Fruit fly (Drosophila melanogaster) whole organism, larva: ENCODE data around the gene Tim17a2.

Experiments
- noc ChIP-seq: fragments of 200-800 bp; sonication (Bioruptor generic); optimal IDR thresholded peaks from 3 replicates; lab custom pipeline; 2019; ENCODE audit warnings: missing biosample characterization, mild to moderate bottlenecking, missing genetic modification characterization, moderate library complexity

The Tim17a2 gene

DNA sequence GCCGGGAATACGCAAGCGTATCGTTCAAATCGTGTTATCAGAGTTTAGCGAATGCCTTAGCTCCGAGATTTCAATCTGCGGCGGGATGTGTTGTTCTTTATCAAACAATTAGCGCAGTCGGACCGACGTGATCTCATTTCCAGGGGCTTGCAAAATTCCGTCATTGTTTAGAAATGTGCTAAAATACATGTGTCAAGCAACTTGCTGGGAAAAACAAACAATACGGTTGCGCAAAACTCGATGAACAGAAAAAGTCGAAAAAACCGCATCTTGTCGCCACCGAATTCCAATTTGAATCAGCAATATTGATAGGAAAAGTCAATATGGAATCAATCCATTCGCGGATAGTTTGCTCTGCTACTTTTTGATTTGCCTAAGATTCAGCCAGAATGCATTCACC lies at the start of gene Tim17a2:
Gene Tim17a2 (minus strand): TSS at position 101 of the 400 bp plus-strand sequence.
- no peak for TF ChIP-seq noc

- TF ChIP-seq noc: no peak
Observed at dm6 chr3R:5310250-5310649, 47.8 kb upstream of the Tim17a2 start.

- peak; percentile 73 for TF ChIP-seq noc
Observed at dm6 chr3R:5309234-5309798, 46.8 kb upstream of the Tim17a2 start.

DNA sequence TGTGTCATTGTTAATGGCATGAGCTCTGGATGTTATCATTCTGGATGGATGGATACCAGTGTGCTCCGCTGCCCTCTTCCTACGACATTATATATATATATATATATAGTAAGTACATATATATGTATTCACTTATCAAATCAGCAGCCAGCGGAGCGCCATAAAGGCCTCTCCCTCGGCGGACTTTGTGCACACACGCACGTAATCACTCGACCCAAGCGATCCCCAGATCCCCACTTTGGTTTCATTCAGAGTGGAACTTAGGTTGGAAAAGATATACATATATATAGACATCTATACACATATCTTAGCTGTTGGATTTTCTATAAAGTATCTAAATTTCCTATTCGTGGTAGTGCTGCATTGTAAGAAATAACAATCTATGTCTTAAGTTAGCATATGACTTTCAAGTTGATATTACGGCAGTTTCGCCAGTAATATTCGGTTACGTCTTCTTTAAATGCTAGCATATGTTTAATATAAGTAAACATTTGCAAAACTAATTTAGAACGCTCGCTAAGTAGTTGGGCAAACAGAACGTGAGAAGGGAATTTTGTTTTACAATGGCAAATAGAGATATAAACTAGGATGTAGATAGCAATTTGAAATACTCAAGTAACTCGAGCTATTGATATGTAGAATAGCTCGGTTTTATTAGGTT lies 45.8 kb upstream of the Tim17a2 start:
- no peak for TF ChIP-seq noc

DNA sequence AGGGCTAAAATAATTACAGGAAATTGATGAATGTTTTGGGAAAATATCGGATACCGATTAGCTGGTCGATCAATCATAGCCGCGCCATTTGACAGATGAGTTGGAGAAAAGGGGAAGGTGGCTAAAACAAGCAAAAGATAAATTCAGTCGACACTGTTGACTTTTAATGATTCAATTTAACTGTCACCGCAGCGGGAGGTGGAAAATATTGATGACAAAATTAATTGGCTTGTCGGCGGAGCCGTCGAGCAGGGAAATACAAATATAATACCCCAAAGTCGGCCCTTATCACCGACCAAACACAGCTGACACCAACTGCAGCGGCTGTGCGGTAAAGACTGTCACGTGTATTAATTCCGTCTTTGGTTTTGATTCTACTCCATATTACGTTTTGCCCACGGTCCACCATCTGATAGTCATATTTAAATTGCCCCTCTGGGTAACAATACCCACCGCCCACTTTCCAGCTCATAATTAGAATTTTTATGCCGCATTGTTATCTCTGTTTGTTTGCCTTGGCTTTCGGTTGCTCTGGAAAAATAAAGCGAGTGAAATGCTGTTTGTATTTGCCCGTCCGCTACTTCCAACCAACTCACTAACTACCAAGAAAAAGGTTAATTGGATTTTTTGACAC lies 43.5 kb upstream of the Tim17a2 start:
- peak; percentile 26 for TF ChIP-seq noc

dm6 chr3R:5302939-5303777 lies 40.7 kb upstream of the Tim17a2 start:
- TF ChIP-seq noc: peak; percentile 90

DNA sequence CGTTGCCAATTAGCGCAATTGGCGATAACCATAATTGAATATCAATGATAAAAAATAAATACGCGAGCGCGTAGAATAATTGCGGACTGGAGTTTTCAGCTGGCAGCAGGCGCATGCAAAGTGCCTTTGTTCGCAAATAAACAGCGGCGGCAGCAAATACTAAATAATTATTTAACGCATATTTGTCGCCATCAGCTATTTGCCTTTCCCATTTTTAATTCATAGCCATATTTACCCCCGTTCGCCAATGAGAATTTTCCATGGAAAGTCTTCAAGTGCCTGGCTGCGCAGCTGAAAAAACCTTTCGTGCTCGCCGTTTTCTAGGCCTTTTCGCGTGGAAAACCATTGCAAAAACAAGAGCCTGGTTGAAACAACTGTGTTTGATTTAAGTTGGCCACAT lies 39.4 kb upstream of the Tim17a2 start:
- TF ChIP-seq noc: peak; percentile 60

DNA sequence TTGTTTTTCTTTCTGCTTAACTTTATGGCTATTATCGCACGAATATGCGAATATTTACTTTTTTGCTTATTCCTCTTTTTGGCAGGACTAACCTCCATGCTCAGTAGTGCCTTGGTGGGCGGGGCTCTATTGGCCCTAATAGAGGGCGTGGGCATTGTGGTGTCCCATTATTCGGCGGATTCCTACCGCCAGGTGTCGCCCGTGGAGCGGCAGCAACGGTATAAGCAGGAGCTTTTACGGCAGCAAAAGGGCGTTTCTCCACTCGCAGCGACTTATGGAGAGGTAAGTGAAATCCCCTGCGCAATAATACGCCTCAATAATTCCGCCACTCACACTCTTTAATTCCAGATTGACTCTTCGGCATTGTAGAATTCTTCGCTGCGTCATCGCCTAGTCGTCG lies 38.1 kb upstream of the Tim17a2 start:
- TF ChIP-seq noc: no peak

DNA sequence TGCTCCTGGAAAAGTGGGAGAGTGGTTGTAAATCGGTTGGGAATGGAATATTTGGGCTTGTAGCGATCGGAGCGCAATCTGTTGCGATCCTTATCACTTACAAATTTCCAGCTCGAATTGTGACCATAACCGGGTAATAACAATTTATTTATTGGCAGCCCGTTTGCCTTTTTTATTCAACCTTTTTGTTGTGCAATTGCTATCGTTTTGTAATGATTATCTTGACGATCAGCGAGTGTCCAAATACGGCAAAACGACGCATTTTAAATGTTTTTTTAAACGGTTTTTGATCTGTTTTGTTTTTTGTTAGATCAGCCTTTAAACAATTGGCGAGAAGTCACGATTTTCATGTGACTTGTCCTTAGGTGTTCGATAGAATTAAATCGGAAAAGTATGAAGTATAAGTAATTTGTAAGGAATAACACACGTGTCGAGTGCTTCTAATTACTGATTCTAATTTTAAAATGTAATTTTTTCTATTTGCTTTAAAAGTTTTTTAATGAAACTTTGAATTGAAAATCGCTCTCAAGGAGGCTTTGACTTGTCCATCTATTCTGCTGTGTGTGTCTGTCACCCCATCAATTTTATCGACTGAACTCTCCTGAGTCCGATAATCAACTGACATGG lies 37.2 kb upstream of the Tim17a2 start, which contains the start of gene Tim17b1:
Gene Tim17b1 (plus strand): TSS at position 577 of the 627 bp plus-strand sequence.
- no peak for TF ChIP-seq noc

dm6 chr3R:5298599-5299307 lies 36.3 kb upstream of the Tim17a2 start:
- TF ChIP-seq noc: peak; percentile 0

DNA sequence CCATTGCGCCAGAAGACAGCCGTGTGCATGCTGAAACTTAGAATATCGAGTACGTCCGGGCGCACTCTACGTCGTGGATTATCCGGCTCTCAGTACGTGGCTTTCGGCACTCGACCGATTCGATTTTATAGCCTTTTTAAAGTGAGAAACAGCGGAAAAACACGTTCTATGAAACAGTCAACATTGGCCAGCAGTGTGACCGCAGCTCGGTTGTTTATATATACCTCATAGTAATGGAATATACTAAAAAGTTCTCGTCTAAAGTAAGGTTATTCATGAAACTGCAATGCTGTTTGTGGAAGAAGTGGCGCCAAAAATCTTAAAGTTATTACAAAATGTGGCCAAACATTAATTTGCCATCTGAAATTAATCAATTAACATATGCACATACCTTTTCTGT lies 34.8 kb upstream of the Tim17a2 start:
- no peak for TF ChIP-seq noc

DNA sequence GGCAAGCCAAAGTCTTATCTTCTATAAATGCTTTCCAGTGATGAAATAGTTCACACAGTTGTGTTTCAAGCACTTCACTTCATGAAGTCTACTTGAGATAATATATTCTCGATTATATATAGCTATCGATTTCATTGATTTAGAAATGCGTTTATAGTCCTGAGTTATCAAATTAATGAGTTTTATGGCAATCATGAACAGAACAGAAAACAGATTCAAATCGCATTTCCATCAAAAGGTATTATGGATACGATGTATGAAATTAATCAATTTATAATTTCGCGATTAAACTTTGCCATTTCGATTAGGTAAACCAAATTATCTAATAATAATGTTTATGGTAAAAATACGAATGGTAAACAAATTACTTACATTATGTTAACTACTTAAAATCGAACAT lies 32.6 kb upstream of the Tim17a2 start:
- TF ChIP-seq noc: peak; percentile 10

dm6 chr3R:5290738-5291137 lies 28.2 kb upstream of the Tim17a2 start:
- no peak for TF ChIP-seq noc

dm6 chr3R:5287965-5288364 lies 25.5 kb upstream of the Tim17a2 start:
- TF ChIP-seq noc: no peak

DNA sequence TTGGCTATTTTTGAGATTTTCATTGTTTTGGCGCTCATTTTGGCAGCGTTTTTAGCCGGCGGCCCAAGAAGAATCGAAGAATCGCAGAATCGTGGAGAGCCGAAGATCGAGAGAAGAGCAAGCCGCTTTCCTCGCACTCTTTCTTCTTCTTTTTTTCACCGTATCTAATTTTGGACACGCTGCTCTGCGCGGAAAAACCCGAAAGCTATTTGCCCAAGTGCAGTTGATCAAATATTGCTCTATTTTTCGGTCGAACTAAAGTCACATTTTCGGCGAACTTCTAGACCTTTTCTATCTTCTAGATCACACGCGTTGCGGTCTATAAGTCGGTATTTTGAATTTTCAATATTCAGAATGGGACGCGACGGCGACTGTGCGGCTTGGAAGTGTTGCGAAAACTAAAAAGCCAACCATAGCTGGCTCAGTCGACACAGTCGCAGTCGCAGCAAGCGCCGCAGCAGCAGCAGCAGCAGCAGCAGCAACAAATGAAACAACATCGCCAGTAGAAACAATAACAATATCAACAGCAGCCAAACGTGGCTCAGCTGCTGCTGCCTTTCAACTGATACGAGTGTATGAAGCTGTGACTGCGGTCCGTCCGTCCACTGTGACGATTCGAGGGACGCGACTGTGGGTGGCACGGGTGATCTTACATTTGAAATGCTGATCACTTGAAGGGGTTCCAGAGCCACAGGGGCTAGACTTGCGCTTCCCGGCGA lies 24.6 kb upstream of the Tim17a2 start:
- TF ChIP-seq noc: peak; percentile 16
